Fruit fly (Drosophila melanogaster) whole organism, embryonic: ENCODE data around the gene CG7367.
A peak's percentile ranks its signal among the peaks of the same experiment; 100 is the strongest.

Experiments used
- CG10431 ChIP-seq: fragments of 200-800 bp; sonication (Bioruptor generic); optimal IDR thresholded peaks from 3 replicates; lab custom pipeline; 2018; ENCODE audit warnings: missing biosample characterization, mild to moderate bottlenecking, missing genetic modification characterization
- CG12236 ChIP-seq: fragments of 200-800 bp; sonication (Bioruptor generic); optimal IDR thresholded peaks from 2 replicates; lab custom pipeline; 2016; ENCODE audit warnings: missing biosample characterization, missing genetic modification characterization
- CG12299 ChIP-seq: fragments of 200-800 bp; sonication (Bioruptor generic); optimal IDR thresholded peaks from 2 replicates; lab custom pipeline; 2018; ENCODE audit warnings: missing biosample characterization, mild to moderate bottlenecking, missing genetic modification characterization
- CG1233 ChIP-seq: fragments of 200-800 bp; sonication (Bioruptor generic); optimal IDR thresholded peaks from 4 replicates; lab custom pipeline; 2018; ENCODE audit warnings: missing biosample characterization, mild to moderate bottlenecking, missing genetic modification characterization
- CG12659 ChIP-seq: fragments of 200-800 bp; sonication (Bioruptor generic); optimal IDR thresholded peaks from 3 replicates; lab custom pipeline; 2017; ENCODE audit warnings: mild to moderate bottlenecking, missing biosample characterization, missing genetic modification reagents, missing genetic modification characterization
- CG13123 ChIP-seq: fragments of 200-800 bp; sonication (Bioruptor generic); optimal IDR thresholded peaks from 2 replicates; lab custom pipeline; 2016; ENCODE audit warnings: missing biosample characterization, missing genetic modification characterization
- CG13287 ChIP-seq: fragments of 200-800 bp; sonication (Bioruptor generic); IDR thresholded peaks from 2 replicates; pipeline ENCODE4 v1.3.6; 2022; ENCODE audit warnings: missing biosample characterization, missing genetic modification characterization; ENCODE audit not compliant: partially characterized antibody
- CG16813 ChIP-seq: fragments of 200-800 bp; sonication (Bioruptor generic); IDR thresholded peaks from 3 replicates; pipeline ENCODE4 v1.3.6; 2022; ENCODE audit warnings: missing biosample characterization, missing genetic modification characterization; ENCODE audit not compliant: partially characterized antibody
- CG17186 ChIP-seq: fragments of 200-800 bp; sonication (Bioruptor generic); optimal IDR thresholded peaks from 3 replicates; lab custom pipeline; 2017; ENCODE audit warnings: missing biosample characterization, missing genetic modification reagents, missing genetic modification characterization
- CG18619 ChIP-seq: fragments of 200-800 bp; sonication (Bioruptor generic); optimal IDR thresholded peaks from 3 replicates; lab custom pipeline; 2017; ENCODE audit warnings: missing biosample characterization, mild to moderate bottlenecking, missing genetic modification characterization
- CG2116 ChIP-seq: fragments of 200-800 bp; sonication (Bioruptor generic); optimal IDR thresholded peaks from 3 replicates; lab custom pipeline; 2018; ENCODE audit warnings: missing biosample characterization, mild to moderate bottlenecking, missing genetic modification characterization
- CG2199 ChIP-seq: fragments of 200-800 bp; sonication (Bioruptor generic); IDR thresholded peaks from 3 replicates; pipeline ENCODE4 v1.3.6; 2022; ENCODE audit warnings: missing biosample characterization, missing genetic modification characterization
- CG30403 ChIP-seq: fragments of 200-800 bp; sonication (Bioruptor generic); optimal IDR thresholded peaks from 3 replicates; lab custom pipeline; 2016; ENCODE audit warnings: missing biosample characterization, missing genetic modification characterization
- CG31441 ChIP-seq: fragments of 200-800 bp; sonication (Bioruptor generic); IDR thresholded peaks from 2 replicates; pipeline ENCODE4 v1.3.6; 2022; ENCODE audit warnings: missing biosample characterization, missing genetic modification characterization
- CG43689 ChIP-seq: fragments of 200-800 bp; sonication (Bioruptor generic); IDR thresholded peaks from 2 replicates; pipeline ENCODE4 v1.3.6; 2022; ENCODE audit warnings: missing biosample characterization, missing genetic modification characterization
- CG7556 ChIP-seq: fragments of 200-800 bp; sonication (Bioruptor generic); optimal IDR thresholded peaks from 2 replicates; lab custom pipeline; 2017; ENCODE audit warnings: missing biosample characterization, mild to moderate bottlenecking, missing genetic modification characterization
- CG8924 ChIP-seq: fragments of 200-800 bp; optimal IDR thresholded peaks from 3 replicates; lab custom pipeline; 2019; ENCODE audit warnings: missing biosample characterization, mild to moderate bottlenecking, missing genetic modification characterization, moderate library complexity
- CG9609 ChIP-seq: fragments of 200-800 bp; sonication (Bioruptor generic); optimal IDR thresholded peaks from 3 replicates; lab custom pipeline; 2016; ENCODE audit warnings: missing biosample characterization, missing genetic modification characterization
- CG9817 ChIP-seq: fragments of 200-800 bp; sonication (Bioruptor generic); optimal IDR thresholded peaks from 2 replicates; lab custom pipeline; 2018; ENCODE audit warnings: missing biosample characterization, mild to moderate bottlenecking, missing genetic modification characterization, moderate library complexity
- CG9876 ChIP-seq: fragments of 200-800 bp; sonication (Bioruptor generic); optimal IDR thresholded peaks from 2 replicates; lab custom pipeline; 2016; ENCODE audit warnings: missing biosample characterization, missing genetic modification characterization
- CTCF ChIP-seq: fragments of 200-800 bp; sonication (Bioruptor generic); optimal IDR thresholded peaks from 2 replicates; lab custom pipeline; 2017; ENCODE audit warnings: missing biosample characterization, mild to moderate bottlenecking, missing genetic modification characterization, moderate library complexity
- Dek ChIP-seq: fragments of 200-800 bp; sonication (Bioruptor generic); optimal IDR thresholded peaks from 3 replicates; lab custom pipeline; 2019; ENCODE audit warnings: missing biosample characterization, mild to moderate bottlenecking, missing genetic modification characterization, moderate library complexity
- Drgx ChIP-seq: fragments of 200-800 bp; sonication (Bioruptor generic); IDR thresholded peaks from 2 replicates; pipeline ENCODE4 v1.3.6; 2022; ENCODE audit warnings: missing biosample characterization, missing genetic modification characterization
- Ets65A ChIP-seq: fragments of 200-800 bp; sonication (Bioruptor generic); peaks from one replicate; lab custom pipeline; 2016; ENCODE audit warnings: missing biosample characterization, missing genetic modification characterization
- Fer2 ChIP-seq: fragments of 200-800 bp; sonication (Bioruptor generic); optimal IDR thresholded peaks from 2 replicates; lab custom pipeline; 2018; ENCODE audit warnings: missing biosample characterization, mild to moderate bottlenecking, missing genetic modification characterization, moderate library complexity
- Gsc ChIP-seq: fragments of 200-800 bp; sonication (Bioruptor generic); IDR thresholded peaks from 2 replicates; pipeline ENCODE4 v1.3.6; 2022; ENCODE audit warnings: missing biosample characterization, missing genetic modification characterization
- H15 ChIP-seq: fragments of 200-800 bp; sonication (Bioruptor generic); IDR thresholded peaks from 3 replicates; pipeline ENCODE4 v1.3.6; 2022; ENCODE audit warnings: missing biosample characterization, missing genetic modification characterization
- Lpt ChIP-seq: fragments of >200 bp; optimal IDR thresholded peaks from 2 replicates; lab custom pipeline; 2018; ENCODE audit warnings: missing biosample characterization, missing genetic modification characterization
- MTF-1 ChIP-seq: fragments of 200-800 bp; sonication (Bioruptor generic); optimal IDR thresholded peaks from 2 replicates; lab custom pipeline; 2018; ENCODE audit warnings: missing biosample characterization, mild to moderate bottlenecking, missing genetic modification characterization, borderline replicate concordance
- Opbp ChIP-seq: fragments of 200-800 bp; sonication (Bioruptor generic); IDR thresholded peaks from 3 replicates; pipeline ENCODE4 v1.3.6; 2022; ENCODE audit warnings: missing biosample characterization, missing genetic modification characterization; ENCODE audit not compliant: partially characterized antibody
- Optix ChIP-seq: fragments of 200-800 bp; sonication (Bioruptor generic); IDR thresholded peaks from 3 replicates; pipeline ENCODE4 v1.3.6; 2022; ENCODE audit warnings: missing biosample characterization, missing genetic modification characterization
- Trl ChIP-seq, 3 experiments: fragments of >200 bp in 2 of 3; fragments of 200-800 bp in 1 of 3; sonication (Bioruptor generic) in 1 of 3; optimal IDR thresholded peaks; 2 replicates in 1 of 3; 3 replicates in 2 of 3; lab custom pipeline; 2016 to 2017; ENCODE audit warnings: missing biosample characterization in 1 of 3, missing genetic modification characterization in 1 of 3
- Xbp1 ChIP-seq: fragments of 200-800 bp; sonication (Bioruptor generic); optimal IDR thresholded peaks from 3 replicates; lab custom pipeline; 2016; ENCODE audit warnings: missing biosample characterization, mild to moderate bottlenecking, missing genetic modification characterization
- YL-1 ChIP-seq: fragments of 200-800 bp; sonication (Bioruptor generic); optimal IDR thresholded peaks from 3 replicates; lab custom pipeline; 2017; ENCODE audit warnings: missing biosample characterization, mild to moderate bottlenecking, missing genetic modification characterization
- bowl ChIP-seq: fragments of 200-800 bp; sonication (Bioruptor generic); IDR thresholded peaks from 2 replicates; pipeline ENCODE4 v1.3.6; 2022; ENCODE audit warnings: missing biosample characterization, missing genetic modification characterization
- dan ChIP-seq: fragments of 200-800 bp; sonication (Bioruptor generic); IDR thresholded peaks from 2 replicates; pipeline ENCODE4 v1.3.6; 2022; ENCODE audit warnings: missing biosample characterization, missing genetic modification characterization
- danr ChIP-seq: fragments of 200-800 bp; sonication (Bioruptor generic); IDR thresholded peaks from 2 replicates; pipeline ENCODE4 v1.3.6; 2022; ENCODE audit warnings: missing biosample characterization, missing genetic modification characterization
- dm ChIP-seq: fragments of 200-800 bp; sonication (Bioruptor generic); optimal IDR thresholded peaks from 3 replicates; lab custom pipeline; 2016; ENCODE audit warnings: missing biosample characterization, missing genetic modification characterization
- dysf ChIP-seq: fragments of 200-800 bp; sonication (Bioruptor generic); IDR thresholded peaks from 3 replicates; pipeline ENCODE4 v1.3.6; 2022; ENCODE audit warnings: missing biosample characterization, missing genetic modification characterization
- eyg ChIP-seq: fragments of 200-800 bp; sonication (Bioruptor generic); optimal IDR thresholded peaks from 3 replicates; lab custom pipeline; 2016; ENCODE audit warnings: missing biosample characterization, missing genetic modification characterization
- fd96Cb ChIP-seq: fragments of 200-800 bp; sonication (Bioruptor generic); optimal IDR thresholded peaks from 2 replicates; lab custom pipeline; 2018; ENCODE audit warnings: missing biosample characterization, mild to moderate bottlenecking, missing genetic modification characterization, moderate library complexity
- gt ChIP-seq: fragments of 200-800 bp; sonication (Bioruptor generic); IDR thresholded peaks from 2 replicates; pipeline ENCODE4 v1.3.6; 2022; ENCODE audit warnings: missing biosample characterization, missing genetic modification characterization
- lola ChIP-seq, 3 experiments: fragments of >200 bp in 2 of 3; fragments of 200-800 bp in 1 of 3; sonication (Bioruptor generic) in 1 of 3; optimal IDR thresholded peaks; 2 replicates each; lab custom pipeline; 2017 to 2019; ENCODE audit warnings: missing biosample characterization in 3 of 3, missing genetic modification characterization in 3 of 3, mild to moderate bottlenecking in 1 of 3, moderate library complexity in 1 of 3
- org-1 ChIP-seq: fragments of 200-800 bp; sonication (Bioruptor generic); optimal IDR thresholded peaks from 2 replicates; lab custom pipeline; 2017; ENCODE audit warnings: missing biosample characterization, missing genetic modification characterization
- scrt ChIP-seq: fragments of 200-800 bp; sonication (Bioruptor generic); optimal IDR thresholded peaks from 2 replicates; lab custom pipeline; 2018; ENCODE audit warnings: missing biosample characterization, mild to moderate bottlenecking, missing genetic modification characterization, moderate library complexity
- tgo ChIP-seq: fragments of 200-800 bp; sonication (Bioruptor generic); IDR thresholded peaks from 3 replicates; pipeline ENCODE4 v1.3.6; 2022; ENCODE audit warnings: missing biosample characterization, missing genetic modification characterization
- yki ChIP-seq: fragments of >200 bp; optimal IDR thresholded peaks from 3 replicates; lab custom pipeline; 2018
- zen2 ChIP-seq: fragments of 200-800 bp; sonication (Bioruptor generic); IDR thresholded peaks from 3 replicates; pipeline ENCODE4 v1.3.6; 2022; ENCODE audit warnings: missing biosample characterization, missing genetic modification characterization; ENCODE audit not compliant: partially characterized antibody
- zf30C ChIP-seq: fragments of 200-800 bp; sonication (Bioruptor generic); optimal IDR thresholded peaks from 3 replicates; lab custom pipeline; 2018; ENCODE audit warnings: missing biosample characterization, mild to moderate bottlenecking, missing genetic modification characterization

Gene CG7367

DNA sequence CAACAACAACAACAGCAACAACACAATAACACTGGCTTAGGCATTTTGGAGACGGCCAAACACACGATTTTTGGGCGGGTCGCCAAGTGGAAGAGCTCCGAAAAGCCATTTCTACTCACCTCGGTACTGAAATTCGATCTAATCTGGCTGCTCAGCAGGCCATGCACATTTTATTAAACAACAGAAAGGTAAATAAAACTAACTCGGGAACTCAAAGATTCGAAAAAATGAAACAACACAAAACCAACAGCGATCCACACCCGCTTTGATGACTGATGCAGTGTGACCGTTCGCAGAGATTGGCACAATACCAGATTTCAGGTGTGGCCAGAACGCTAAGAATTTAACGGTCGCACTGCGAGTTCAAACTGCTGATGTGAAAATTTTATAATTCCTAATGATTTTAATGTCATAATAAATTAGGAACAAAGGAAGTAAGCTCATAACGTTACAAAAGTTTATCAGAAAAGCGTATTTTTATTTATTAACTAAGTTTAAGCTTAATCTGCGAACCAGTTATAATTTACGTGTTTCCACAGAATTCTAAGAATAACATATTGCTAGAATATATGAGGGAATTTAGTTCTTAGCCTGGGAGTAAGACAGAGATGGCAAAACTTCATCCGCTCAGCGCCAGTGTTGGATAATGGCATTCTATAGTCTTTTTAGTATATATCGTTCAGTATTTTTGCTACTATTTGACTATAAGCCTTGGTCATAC, 43.3 kb upstream of the CG7367 start, which contains the start of gene Mcr (continued):
- TF ChIP-seq CG7556 (GFP tag; lab: Kevin White, UChicago) = no peak
- no peak for TF ChIP-seq CTCF (GFP tag; lab: Kevin White, UChicago)
- no peak for TF ChIP-seq CG8924
- TF ChIP-seq zf30C (GFP tag; lab: Kevin White, UChicago) = no peak
- TF ChIP-seq CG13287 (GFP tag; lab: Robert Waterston, UW) = peak; percentile 65; the same call in 1 of the 2 replicates
- no peak for TF ChIP-seq zen2 (GFP tag; lab: Robert Waterston, UW)
- TF ChIP-seq CG1233 (GFP tag; lab: Kevin White, UChicago) = no peak
- no peak for TF ChIP-seq fd96Cb
- TF ChIP-seq Fer2 (tag; lab: Kevin White, UChicago) = no peak
- no peak for TF ChIP-seq dan (GFP tag; lab: Robert Waterston, UW)
- TF ChIP-seq CG12659 = peak; percentile 62
- TF ChIP-seq Gsc (GFP tag; lab: Robert Waterston, UW) = no peak
- TF ChIP-seq Xbp1 (GFP tag; lab: Kevin White, UChicago) = peak; percentile 33
- TF ChIP-seq Optix = no peak
- TF ChIP-seq Lpt (GFP tag; lab: Kevin White, UChicago) = no peak
- no peak for TF ChIP-seq danr (GFP tag; lab: Robert Waterston, UW)
- TF ChIP-seq CG2199 (GFP tag; lab: Robert Waterston, UW) = no peak
- TF ChIP-seq CG43689 = no peak
- peak; percentile 21; the same call in 1 of the 2 replicates for TF ChIP-seq Drgx (GFP tag; lab: Robert Waterston, UW)
- TF ChIP-seq CG31441 (GFP tag; lab: Robert Waterston, UW) = peak; percentile 12; the same call in 1 of the 2 replicates
- TF ChIP-seq Ets65A (GFP tag; lab: Kevin White, UChicago) = peak; percentile 38
- TF ChIP-seq CG12299 (tag; lab: Kevin White, UChicago) = no peak
- TF ChIP-seq tgo (GFP tag; lab: Robert Waterston, UW) = no peak
- TF ChIP-seq dysf (GFP tag; lab: Robert Waterston, UW) = no peak
- no peak for TF ChIP-seq YL-1 (GFP tag; lab: Kevin White, UChicago)
- no peak for TF ChIP-seq org-1 (GFP tag; lab: Kevin White, UChicago)
- no peak for TF ChIP-seq CG10431 (GFP tag; lab: Kevin White, UChicago)
- TF ChIP-seq eyg (GFP tag; lab: Kevin White, UChicago) = no peak
- no peak for TF ChIP-seq lola (GFP tag; optimal IDR thresholded peaks at IDR 0.05; lab: Kevin White, UChicago)
- TF ChIP-seq CG18619 (GFP tag; lab: Kevin White, UChicago) = no peak
- no peak for TF ChIP-seq CG9817 (tag; lab: Kevin White, UChicago)
- TF ChIP-seq Opbp = peak; percentile 50; the same call in 1 of the 3 replicates
- no peak for TF ChIP-seq MTF-1 (GFP tag; lab: Kevin White, UChicago)
- no peak for TF ChIP-seq CG12236 (GFP tag; lab: Kevin White, UChicago)
- peak; percentile 50 for TF ChIP-seq CG2116 (GFP tag; lab: Kevin White, UChicago)
- TF ChIP-seq CG16813 (GFP tag; lab: Robert Waterston, UW) = peak; percentile 67

DNA sequence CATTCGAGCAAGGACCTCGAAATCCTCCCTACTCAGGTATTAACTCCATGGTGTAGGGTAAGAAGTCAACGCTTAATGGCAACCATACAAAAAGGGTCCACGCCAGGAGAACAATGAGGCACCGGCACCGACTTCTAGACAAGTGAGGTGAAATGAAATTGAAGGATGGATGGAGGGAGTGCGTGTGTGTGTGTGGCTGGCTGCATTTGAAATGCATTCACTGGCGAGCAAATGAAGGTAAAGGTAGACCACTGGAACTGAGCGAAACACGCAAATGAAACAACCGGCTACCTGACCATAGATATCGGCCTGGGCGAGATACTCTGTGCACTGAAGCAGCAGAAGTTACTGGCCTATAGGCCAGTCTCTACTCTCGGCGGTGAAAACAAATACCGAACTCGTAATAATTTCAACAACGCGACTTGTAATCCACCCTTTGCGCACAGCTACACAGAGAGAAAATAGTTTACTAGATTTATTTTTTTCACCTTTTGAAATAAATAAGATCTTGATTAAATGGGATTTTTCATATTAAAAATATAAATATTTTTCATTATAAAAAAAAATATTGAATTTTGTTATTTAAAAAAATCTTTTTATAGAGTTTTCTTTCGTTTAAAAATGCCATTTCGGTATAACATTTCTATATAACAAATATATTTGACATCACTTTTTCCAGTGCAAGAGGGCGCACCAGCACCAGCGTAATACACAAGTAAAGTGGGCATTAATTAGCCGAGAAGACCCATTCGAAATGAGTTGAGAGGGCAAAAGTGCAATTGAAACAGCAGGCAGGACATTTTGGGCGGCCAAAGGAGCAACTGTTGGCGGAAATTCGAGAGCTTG, 42.3 kb upstream of the CG7367 start:
- TF ChIP-seq CG9876 (no peak), H15 (GFP tag; lab: Robert Waterston, UW) (no peak), gt (GFP tag; lab: Robert Waterston, UW) (no peak), CG13123 (GFP tag; lab: Kevin White, UChicago) (peak; percentile 63), Dek (peak; percentile 71), scrt (no peak), bowl (0 out of 2 replicates have a peak, but pooled peaks have one; percentile 55), CG30403 (peak; percentile 89), yki (lab: Kevin White, UChicago) (no peak), CG9609 (peak; percentile 6), Trl (optimal IDR thresholded peaks at IDR 0.05; lab: Kevin White, UChicago) (no peak), Trl (GFP tag; optimal IDR thresholded peaks at IDR 0.05; lab: Kevin White, UChicago) (peak; percentile 43), dm (GFP tag; lab: Kevin White, UChicago) (no peak), CG17186 (no peak)
